Worm (Caenorhabditis elegans) whole organism, L4 larva: Measurements from ENCODE around the gene dsl-7.

Experiments
- aha-1 ChIP-seq: fragments of 150-350 bp; peaks from one replicate; lab custom pipeline; 2014; ENCODE audit warnings: missing biosample characterization, missing genetic modification characterization
- ceh-32 ChIP-seq: sonication (generic microtip); optimal IDR thresholded peaks from 2 replicates; lab custom pipeline; 2016; ENCODE audit warnings: mild to moderate bottlenecking, missing genetic modification characterization, missing compliant biosample characterization; ENCODE audit not compliant: poor library complexity
- ceh-44 ChIP-seq: fragments of 200-800 bp; sonication (Bioruptor generic); IDR thresholded peaks from 2 replicates; pipeline ENCODE4 v1.3.6; 2022; ENCODE audit warnings: missing genetic modification reagents, missing genetic modification characterization, missing compliant biosample characterization
- ces-1 ChIP-seq: fragments of 150-350 bp; sonication (generic microtip); optimal IDR thresholded peaks from 4 replicates; lab custom pipeline; 2014; ENCODE audit warnings: missing biosample characterization, missing genetic modification reagents, missing genetic modification characterization
- cey-2 ChIP-seq: sonication (generic microtip); optimal IDR thresholded peaks from 3 replicates; lab custom pipeline; 2017; ENCODE audit warnings: missing genetic modification characterization, mild to moderate bottlenecking, missing compliant biosample characterization, antibody characterized with exemption, borderline replicate concordance; ENCODE audit not compliant: insufficient read depth
- ctbp-1 ChIP-seq: fragments of 200-800 bp; sonication (Bioruptor generic); IDR thresholded peaks from 2 replicates; pipeline ENCODE4 v1.3.6; 2022; ENCODE audit warnings: missing genetic modification reagents, missing genetic modification characterization, missing compliant biosample characterization
- dmd-8 ChIP-seq: fragments of 200-800 bp; sonication (Bioruptor generic); IDR thresholded peaks from 2 replicates; pipeline ENCODE4 v1.3.6; 2022; ENCODE audit warnings: missing genetic modification characterization, missing compliant biosample characterization
- duxl-1 ChIP-seq: sonication (generic microtip); optimal IDR thresholded peaks from 2 replicates; lab custom pipeline; 2016; ENCODE audit warnings: mild to moderate bottlenecking, missing genetic modification characterization, moderate library complexity, missing compliant biosample characterization; ENCODE audit not compliant: poor library complexity
- fkh-10 ChIP-seq: fragments of 150-350 bp; optimal IDR thresholded peaks from 2 replicates; lab custom pipeline; 2014; ENCODE audit warnings: missing biosample characterization, missing genetic modification reagents, missing genetic modification characterization
- fos-1 ChIP-seq: fragments of 150-350 bp; optimal IDR thresholded peaks from 2 replicates; lab custom pipeline; 2014; ENCODE audit warnings: missing biosample characterization, missing genetic modification characterization
- jun-1 ChIP-seq: fragments of 150-350 bp; optimal IDR thresholded peaks from 2 replicates; lab custom pipeline; 2014; ENCODE audit warnings: missing biosample characterization, missing genetic modification reagents, missing genetic modification characterization
- lin-29 ChIP-seq: fragments of 200-800 bp; sonication (Bioruptor generic); IDR thresholded peaks from 2 replicates; pipeline ENCODE4 v1.3.6; 2022; ENCODE audit warnings: missing genetic modification reagents, missing genetic modification characterization, missing compliant biosample characterization
- lin-38 ChIP-seq: fragments of 200-800 bp; sonication (Bioruptor generic); IDR thresholded peaks from 2 replicates; pipeline ENCODE4 v1.3.6; 2022; ENCODE audit warnings: missing genetic modification reagents, missing genetic modification characterization, missing compliant biosample characterization
- lin-39 ChIP-seq: fragments of 150-350 bp; optimal IDR thresholded peaks from 2 replicates; lab custom pipeline; 2014; ENCODE audit warnings: missing biosample characterization, missing genetic modification reagents, missing genetic modification characterization
- madf-9 ChIP-seq: fragments of 200-800 bp; sonication (Bioruptor generic); conservative IDR thresholded peaks from 2 replicates; pipeline ENCODE4 v1.3.6; 2022; ENCODE audit warnings: missing genetic modification reagents, missing genetic modification characterization, missing compliant biosample characterization
- mep-1 ChIP-seq: fragments of 150-350 bp; sonication (generic microtip); optimal IDR thresholded peaks from 3 replicates; lab custom pipeline; 2014; ENCODE audit warnings: missing biosample characterization, missing genetic modification characterization
- mes-2 ChIP-seq: sonication (generic microtip); optimal IDR thresholded peaks from 2 replicates; lab custom pipeline; 2016; ENCODE audit warnings: missing genotype, mild to moderate bottlenecking, missing genetic modification characterization, missing compliant biosample characterization; ENCODE audit not compliant: poor library complexity, severe bottlenecking
- mxl-2 ChIP-seq: fragments of 200-800 bp; sonication (Bioruptor generic); conservative IDR thresholded peaks from 2 replicates; pipeline ENCODE4 v1.3.6; 2022; ENCODE audit warnings: missing genetic modification reagents, missing genetic modification characterization, missing compliant biosample characterization
- nhr-11 ChIP-seq: fragments of 150-350 bp; optimal IDR thresholded peaks from 2 replicates; lab custom pipeline; 2014; ENCODE audit warnings: missing biosample characterization, missing genetic modification characterization
- nhr-111 ChIP-seq: fragments of 200-800 bp; sonication (Bioruptor generic); optimal IDR thresholded peaks from 2 replicates; lab custom pipeline; 2018; ENCODE audit warnings: mild to moderate bottlenecking, missing genetic modification characterization, missing compliant biosample characterization
- nhr-237 ChIP-seq: sonication (generic microtip); optimal IDR thresholded peaks from 2 replicates; lab custom pipeline; 2017; ENCODE audit warnings: missing biosample characterization, missing genetic modification characterization
- pha-4 ChIP-seq, 2 experiments: fragments of 150-350 bp in 1 of 2; fragments of 200-800 bp in 1 of 2; sonication (Bioruptor generic) in 1 of 2; IDR thresholded peaks in 1 of 2; optimal IDR thresholded peaks in 1 of 2; 2 replicates each; pipeline versions ENCODE4 v1.3.6 to Lab custom; 2014 to 2022; ENCODE audit warnings: missing genetic modification characterization in 2 of 2, missing genetic modification reagents in 2 of 2, missing biosample characterization in 1 of 2, missing compliant biosample characterization in 1 of 2
- pqm-1 ChIP-seq: sonication (generic microtip); optimal IDR thresholded peaks from 2 replicates; lab custom pipeline; 2017; ENCODE audit warnings: missing biosample characterization, missing genetic modification characterization
- saeg-2 ChIP-seq: fragments of 200-800 bp; sonication (Bioruptor generic); IDR thresholded peaks from 2 replicates; pipeline ENCODE4 v1.3.6; 2022; ENCODE audit warnings: missing genetic modification reagents, missing genetic modification characterization, missing compliant biosample characterization
- skn-1 ChIP-seq: fragments of 150-350 bp; optimal IDR thresholded peaks from 2 replicates; lab custom pipeline; 2014; ENCODE audit warnings: missing biosample characterization, missing genetic modification characterization
- snpc-4 ChIP-seq: fragments of 150-350 bp; optimal IDR thresholded peaks from 2 replicates; lab custom pipeline; 2014; ENCODE audit warnings: missing biosample characterization, missing genetic modification characterization
- tag-97 ChIP-seq: fragments of 200-800 bp; sonication (Bioruptor generic); IDR thresholded peaks from 2 replicates; pipeline ENCODE4 v1.3.6; 2022; ENCODE audit warnings: missing genetic modification characterization, missing compliant biosample characterization
- tra-1 ChIP-seq: fragments of 200-800 bp; sonication (Bioruptor generic); IDR thresholded peaks from 2 replicates; pipeline ENCODE4 v1.3.6; 2022; ENCODE audit warnings: missing genetic modification reagents, missing genetic modification characterization, missing compliant biosample characterization
- unc-39 ChIP-seq: sonication (generic microtip); optimal IDR thresholded peaks from 2 replicates; lab custom pipeline; 2017; ENCODE audit warnings: missing biosample characterization, missing genetic modification characterization
- unc-62 ChIP-seq, 3 experiments: fragments of 150-350 bp in 1 of 3; sonication (generic microtip); optimal IDR thresholded peaks in 2 of 3; peaks in 1 of 3; 1 replicate in 1 of 3; 2 replicates in 2 of 3; lab custom pipeline; 2014 to 2017; ENCODE audit warnings: missing biosample characterization in 3 of 3, missing genetic modification characterization in 3 of 3, missing genetic modification reagents in 3 of 3, missing genotype in 1 of 3
- vab-7 ChIP-seq: fragments of 200-800 bp; sonication (Bioruptor generic); IDR thresholded peaks from 2 replicates; pipeline ENCODE4 v1.3.6; 2022; ENCODE audit warnings: missing genetic modification reagents, missing genetic modification characterization, missing compliant biosample characterization
- zip-2 ChIP-seq: fragments of 150-350 bp; optimal IDR thresholded peaks from 2 replicates; lab custom pipeline; 2014; ENCODE audit warnings: missing biosample characterization, missing genetic modification characterization

dsl-7 gene

ce11 chrV:13011904-13012303 lies 19.0 kb downstream of the dsl-7 start (continued):
- no peak for TF ChIP-seq vab-7 (GFP tag; lab: Robert Waterston, UW)
- TF ChIP-seq mep-1 (tag; lab: Kevin White, UChicago) = no peak
- no peak for TF ChIP-seq snpc-4 (tag; lab: Kevin White, UChicago)
- no peak for TF ChIP-seq nhr-237 (tag; lab: Kevin White, UChicago)
- TF ChIP-seq unc-39 (tag; lab: Kevin White, UChicago) = no peak

- TF ChIP-seq duxl-1 (tag; lab: Kevin White, UChicago) = no peak
- TF ChIP-seq saeg-2 (GFP tag; lab: Robert Waterston, UW) = no peak
- TF ChIP-seq mes-2 (tag; lab: Kevin White, UChicago) = no peak
- TF ChIP-seq jun-1 (tag; lab: Kevin White, UChicago) = no peak
- TF ChIP-seq ctbp-1 (GFP tag; lab: Robert Waterston, UW) = no peak
- no peak for TF ChIP-seq ceh-44
- TF ChIP-seq mxl-2 (GFP tag; lab: Robert Waterston, UW) = no peak
- no peak for TF ChIP-seq fos-1 (tag; lab: Kevin White, UChicago)
- no peak for TF ChIP-seq lin-38
- TF ChIP-seq dmd-8 (GFP tag; lab: Robert Waterston, UW) = no peak
- no peak for TF ChIP-seq skn-1 (tag; lab: Kevin White, UChicago)
These were observed 20.2 kb downstream of the dsl-7 start, which contains the start of gene try-10 for ce11 chrV:13013158-13013557. Gene try-10 (minus strand): TSS chrV:13013258.

- TF ChIP-seq madf-9 (GFP tag; lab: Robert Waterston, UW) (no peak), tra-1 (GFP tag; lab: Robert Waterston, UW) (no peak), fkh-10 (GFP tag; lab: Kevin White, UChicago) (no peak), lin-39 (tag; lab: Kevin White, UChicago) (no peak), nhr-111 (GFP tag; lab: Kevin White, UChicago) (no peak), pha-4 (GFP tag; IDR thresholded peaks at IDR 0.05; lab: Robert Waterston, UW) (no peak), pha-4 (tag; optimal IDR thresholded peaks at IDR 0.05; lab: Kevin White, UChicago) (no peak), aha-1 (no peak), zip-2 (tag; lab: Kevin White, UChicago) (no peak), ceh-32 (tag; lab: Kevin White, UChicago) (no peak), pqm-1 (tag; lab: Kevin White, UChicago) (no peak), tag-97 (GFP tag; lab: Robert Waterston, UW) (no peak), mep-1 (tag; lab: Kevin White, UChicago) (no peak), fos-1 (tag; lab: Kevin White, UChicago) (no peak), nhr-11 (tag; lab: Kevin White, UChicago) (no peak)
These were observed 20.9 kb downstream of the dsl-7 start, which contains the start of gene F15B9.6 for ce11 chrV:13013844-13014243. Gene F15B9.6 (plus strand): TSS chrV:13014144.

- TF ChIP-seq aha-1 (peak; percentile 65), jun-1 (tag; lab: Kevin White, UChicago) (no peak), lin-29 (GFP tag; lab: Robert Waterston, UW) (no peak)
These were observed 25.3 kb downstream of the dsl-7 start for ce11 chrV:13018233-13018632.

- peak; percentile 49 for TF ChIP-seq aha-1
- no peak for TF ChIP-seq cey-2 (tag; lab: Kevin White, UChicago)
These were observed 25.8 kb downstream of the dsl-7 start, which contains the start of gene fmi-1 for ce11 chrV:13018761-13019160. Gene fmi-1 (plus strand): TSS chrV:13019061.

- TF ChIP-seq mes-2 (tag; lab: Kevin White, UChicago) (no peak), ces-1 (peak; percentile 86), unc-62 (GFP tag; optimal IDR thresholded peaks at IDR 0.05 in 1 of 2; lab: Kevin White, UChicago) (no peak), unc-62 (tag; optimal IDR thresholded peaks at IDR 0.05; lab: Kevin White, UChicago) (no peak)
These were observed 27.1 kb downstream of the dsl-7 start for ce11 chrV:13020014-13020413.
